Worm (Caenorhabditis elegans) whole organism, L4 larva: Measurements from ENCODE around the gene srb-13.
A peak's percentile ranks its signal among the peaks of the same experiment; 100 is the strongest.

ENCODE experiments used
- Y105C5A.15 ChIP-seq: fragments of 200-800 bp; sonication (Bioruptor generic); IDR thresholded peaks from 2 replicates; pipeline ENCODE4 v1.3.6; 2022; ENCODE audit warnings: missing genetic modification characterization, missing compliant biosample characterization
- ZK546.5 ChIP-seq, 2 experiments: sonication (generic microtip); optimal IDR thresholded peaks; 2 replicates each; lab custom pipeline; 2017; ENCODE audit warnings: missing biosample characterization in 2 of 2, missing genetic modification characterization in 2 of 2
- aha-1 ChIP-seq: fragments of 150-350 bp; peaks from one replicate; lab custom pipeline; 2014; ENCODE audit warnings: missing biosample characterization, missing genetic modification characterization
- arid-1 ChIP-seq: fragments of 200-800 bp; sonication (Bioruptor generic); conservative IDR thresholded peaks from 2 replicates; pipeline ENCODE4 v1.3.6; 2022; ENCODE audit warnings: missing genetic modification reagents, missing genetic modification characterization, missing compliant biosample characterization
- ceh-20 ChIP-seq: fragments of 200-800 bp; sonication (Bioruptor generic); IDR thresholded peaks from 2 replicates; pipeline ENCODE4 v1.3.6; 2022; ENCODE audit warnings: missing genetic modification reagents, missing genetic modification characterization, missing compliant biosample characterization
- ceh-44 ChIP-seq: fragments of 200-800 bp; sonication (Bioruptor generic); IDR thresholded peaks from 2 replicates; pipeline ENCODE4 v1.3.6; 2022; ENCODE audit warnings: missing genetic modification reagents, missing genetic modification characterization, missing compliant biosample characterization
- daf-12 ChIP-seq: fragments of 150-350 bp; optimal IDR thresholded peaks from 2 replicates; lab custom pipeline; 2014; ENCODE audit warnings: missing biosample characterization, missing genetic modification reagents, missing genetic modification characterization
- daf-19 ChIP-seq: fragments of 200-800 bp; sonication (Bioruptor generic); conservative IDR thresholded peaks from 2 replicates; pipeline ENCODE4 v1.3.6; 2022; ENCODE audit warnings: missing genetic modification characterization, missing compliant biosample characterization
- dmd-6 ChIP-seq: fragments of 200-800 bp; sonication (Bioruptor generic); IDR thresholded peaks from 2 replicates; pipeline ENCODE4 v1.3.6; 2022; ENCODE audit warnings: missing genetic modification reagents, missing genetic modification characterization, missing compliant biosample characterization
- dve-1 ChIP-seq: sonication (generic microtip); optimal IDR thresholded peaks from 2 replicates; lab custom pipeline; 2017; ENCODE audit warnings: antibody characterized with exemption, mild to moderate bottlenecking, missing genetic modification characterization, missing compliant biosample characterization; ENCODE audit not compliant: insufficient read depth
- egl-43 ChIP-seq: fragments of 200-800 bp; sonication (Bioruptor generic); IDR thresholded peaks from 2 replicates; pipeline ENCODE4 v1.3.6; 2022; ENCODE audit warnings: missing genetic modification reagents, missing genetic modification characterization, missing compliant biosample characterization
- fkh-10 ChIP-seq: fragments of 150-350 bp; optimal IDR thresholded peaks from 2 replicates; lab custom pipeline; 2014; ENCODE audit warnings: missing biosample characterization, missing genetic modification reagents, missing genetic modification characterization
- fos-1 ChIP-seq: fragments of 150-350 bp; optimal IDR thresholded peaks from 2 replicates; lab custom pipeline; 2014; ENCODE audit warnings: missing biosample characterization, missing genetic modification characterization
- gei-8 ChIP-seq: fragments of 200-800 bp; sonication (Bioruptor generic); optimal IDR thresholded peaks from 2 replicates; lab custom pipeline; 2018; ENCODE audit warnings: mild to moderate bottlenecking, missing genetic modification characterization, missing compliant biosample characterization
- hif-1 ChIP-seq, 2 experiments: sonication (generic microtip); optimal IDR thresholded peaks; 2 replicates each; lab custom pipeline; 2016 to 2017; ENCODE audit warnings: missing compliant biosample characterization in 2 of 2, missing genetic modification characterization in 2 of 2, missing genetic modification reagents in 2 of 2, missing genotype in 2 of 2, mild to moderate bottlenecking in 1 of 2
- lim-7 ChIP-seq: fragments of 200-800 bp; sonication (Bioruptor generic); IDR thresholded peaks from 2 replicates; pipeline ENCODE4 v1.3.6; 2022; ENCODE audit warnings: missing genetic modification characterization, missing compliant biosample characterization
- madf-9 ChIP-seq: fragments of 200-800 bp; sonication (Bioruptor generic); conservative IDR thresholded peaks from 2 replicates; pipeline ENCODE4 v1.3.6; 2022; ENCODE audit warnings: missing genetic modification reagents, missing genetic modification characterization, missing compliant biosample characterization
- mes-2 ChIP-seq: sonication (generic microtip); optimal IDR thresholded peaks from 2 replicates; lab custom pipeline; 2016; ENCODE audit warnings: missing genotype, mild to moderate bottlenecking, missing genetic modification characterization, missing compliant biosample characterization; ENCODE audit not compliant: poor library complexity, severe bottlenecking
- nhr-25 ChIP-seq: sonication (generic microtip); optimal IDR thresholded peaks from 2 replicates; lab custom pipeline; 2017; ENCODE audit warnings: missing genetic modification characterization, mild to moderate bottlenecking, missing compliant biosample characterization, antibody characterized with exemption, moderate library complexity, borderline replicate concordance; ENCODE audit not compliant: insufficient read depth
- php-3 ChIP-seq: fragments of 200-800 bp; sonication (Bioruptor generic); IDR thresholded peaks from 2 replicates; pipeline ENCODE4 v1.3.6; 2022; ENCODE audit warnings: missing genetic modification reagents, missing genetic modification characterization, missing compliant biosample characterization
- pqm-1 ChIP-seq: sonication (generic microtip); optimal IDR thresholded peaks from 2 replicates; lab custom pipeline; 2017; ENCODE audit warnings: missing biosample characterization, missing genetic modification characterization
- skn-1 ChIP-seq: fragments of 150-350 bp; optimal IDR thresholded peaks from 2 replicates; lab custom pipeline; 2014; ENCODE audit warnings: missing biosample characterization, missing genetic modification characterization
- snpc-1.2 ChIP-seq: fragments of 200-800 bp; sonication (Bioruptor generic); IDR thresholded peaks from 2 replicates; pipeline ENCODE4 v1.3.6; 2022; ENCODE audit warnings: missing genetic modification reagents, missing genetic modification characterization, missing compliant biosample characterization
- tra-1 ChIP-seq: fragments of 200-800 bp; sonication (Bioruptor generic); IDR thresholded peaks from 2 replicates; pipeline ENCODE4 v1.3.6; 2022; ENCODE audit warnings: missing genetic modification reagents, missing genetic modification characterization, missing compliant biosample characterization
- unc-62 ChIP-seq, 3 experiments: fragments of 150-350 bp in 1 of 3; sonication (generic microtip); optimal IDR thresholded peaks in 2 of 3; peaks in 1 of 3; 1 replicate in 1 of 3; 2 replicates in 2 of 3; lab custom pipeline; 2014 to 2017; ENCODE audit warnings: missing biosample characterization in 3 of 3, missing genetic modification characterization in 3 of 3, missing genetic modification reagents in 3 of 3, missing genotype in 1 of 3
- zag-1 ChIP-seq: fragments of 150-350 bp; optimal IDR thresholded peaks from 2 replicates; lab custom pipeline; 2014; ENCODE audit warnings: missing biosample characterization, missing genetic modification characterization
- zfp-3 ChIP-seq: fragments of 200-800 bp; sonication (Bioruptor generic); conservative IDR thresholded peaks from 2 replicates; pipeline ENCODE4 v1.3.6; 2022; ENCODE audit warnings: missing genetic modification reagents, missing genetic modification characterization, missing compliant biosample characterization
- zip-2 ChIP-seq: fragments of 150-350 bp; optimal IDR thresholded peaks from 2 replicates; lab custom pipeline; 2014; ENCODE audit warnings: missing biosample characterization, missing genetic modification characterization
- ztf-11 ChIP-seq: fragments of 150-350 bp; optimal IDR thresholded peaks from 2 replicates; lab custom pipeline; 2014; ENCODE audit warnings: missing biosample characterization, missing genetic modification characterization

The srb-13 gene

DNA sequence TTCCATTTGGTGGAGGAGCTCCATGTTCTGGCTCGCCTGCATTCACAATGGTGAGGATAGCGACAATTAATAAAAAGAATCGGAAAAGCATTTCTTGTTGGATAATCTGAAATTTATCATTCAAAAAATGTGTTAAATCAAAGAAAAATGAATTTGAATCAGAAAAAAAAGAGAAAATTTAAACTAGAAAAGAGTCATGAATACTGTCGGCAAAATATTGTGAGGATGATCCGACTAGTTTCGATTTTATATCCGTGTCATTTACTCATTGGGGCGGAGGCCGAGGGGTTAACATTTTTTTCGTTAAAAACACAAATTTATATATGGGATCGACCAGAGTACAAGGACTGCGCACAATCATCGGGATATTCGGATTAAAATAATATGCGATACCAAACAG, 20.5 kb upstream of the srb-13 start, which contains the start of gene C27D6.12:
C27D6.12 (minus strand) TSS at position 101 of the 400 bp plus-strand sequence.
- TF ChIP-seq aha-1 (tag; lab: Kevin White, UChicago) (peak; percentile 17), unc-62 (GFP tag; optimal IDR thresholded peaks at IDR 0.05 in 1 of 2; lab: Kevin White, UChicago) (peak in 1 of 2 experiments; percentile 44), unc-62 (tag; optimal IDR thresholded peaks at IDR 0.05; lab: Kevin White, UChicago) (no peak), gei-8 (GFP tag; lab: Kevin White, UChicago) (no peak)
- TF ChIP-seq, all 104 proteins: peak for 2

DNA sequence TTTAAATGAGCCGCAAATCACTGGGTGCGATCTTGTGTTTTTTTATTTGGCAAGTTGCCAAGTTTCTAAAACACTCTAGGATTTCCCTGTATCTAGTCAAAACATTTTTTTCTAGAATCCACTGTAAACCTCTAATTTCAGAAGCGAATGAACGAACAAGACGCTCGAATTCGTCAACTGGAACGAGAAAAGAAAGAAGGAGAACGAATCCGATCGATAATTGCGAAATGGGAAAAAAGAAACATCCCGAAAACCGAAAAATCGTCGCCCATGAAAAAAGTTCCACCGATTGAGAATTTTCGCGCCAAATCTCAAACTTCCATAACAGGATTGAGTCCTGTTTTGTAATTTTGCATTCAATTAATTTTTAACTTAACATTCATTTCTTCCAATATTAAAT, 19.5 kb upstream of the srb-13 start:
- TF ChIP-seq snpc-1.2 = no peak
- TF ChIP-seq daf-12 (tag; lab: Kevin White, UChicago) = no peak
- TF ChIP-seq zag-1 = no peak
- TF ChIP-seq mes-2 (tag; lab: Kevin White, UChicago) = no peak
- no peak for TF ChIP-seq ceh-44 (GFP tag; lab: Robert Waterston, UW)
- TF ChIP-seq arid-1 = no peak
- no peak for TF ChIP-seq pqm-1
- TF ChIP-seq aha-1 (tag; lab: Kevin White, UChicago) = peak; percentile 93
- no peak for TF ChIP-seq ceh-20 (GFP tag; lab: Robert Waterston, UW)
- no peak for TF ChIP-seq zfp-3 (GFP tag; lab: Robert Waterston, UW)
- no peak for TF ChIP-seq tra-1
- TF ChIP-seq ztf-11 (tag; lab: Kevin White, UChicago) = no peak
- no peak for TF ChIP-seq php-3 (GFP tag; lab: Robert Waterston, UW)
- TF ChIP-seq daf-19 (GFP tag; lab: Robert Waterston, UW) = no peak
- TF ChIP-seq unc-62 (GFP tag; optimal IDR thresholded peaks at IDR 0.05 in 1 of 2; lab: Kevin White, UChicago) = peak in 1 of 2 experiments; percentile 37
- no peak for TF ChIP-seq unc-62 (tag; optimal IDR thresholded peaks at IDR 0.05; lab: Kevin White, UChicago)

DNA sequence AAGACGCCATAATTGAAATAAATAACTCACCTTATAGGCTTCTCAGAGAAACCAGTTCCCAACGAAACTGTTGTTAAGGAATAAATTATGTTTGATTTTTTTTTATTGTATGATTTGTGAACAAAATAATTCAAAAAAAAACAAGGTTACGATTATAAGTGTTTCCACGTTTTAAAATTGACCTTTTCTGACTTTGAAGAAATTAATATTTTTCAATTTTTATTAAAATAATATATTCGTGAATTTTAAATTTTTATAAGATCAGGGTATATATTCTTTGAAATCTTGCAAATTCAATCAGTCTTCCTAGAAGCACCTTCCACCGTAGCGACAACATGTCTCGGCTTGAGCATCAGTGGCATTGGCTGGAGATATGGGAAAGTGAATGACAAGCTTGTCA, 16.9 kb upstream of the srb-13 start, which contains the start of gene C27D6.3:
C27D6.3 (minus strand) TSS at position 101 of the 400 bp plus-strand sequence.
- TF ChIP-seq Y105C5A.15 (GFP tag; lab: Robert Waterston, UW) = no peak
- no peak for TF ChIP-seq aha-1 (tag; lab: Kevin White, UChicago)
- TF ChIP-seq madf-9 (GFP tag; lab: Robert Waterston, UW) = no peak
- TF ChIP-seq fkh-10 (GFP tag; lab: Kevin White, UChicago) = no peak
- no peak for TF ChIP-seq nhr-25 (tag; lab: Kevin White, UChicago)
- no peak for TF ChIP-seq ceh-44 (GFP tag; lab: Robert Waterston, UW)

DNA sequence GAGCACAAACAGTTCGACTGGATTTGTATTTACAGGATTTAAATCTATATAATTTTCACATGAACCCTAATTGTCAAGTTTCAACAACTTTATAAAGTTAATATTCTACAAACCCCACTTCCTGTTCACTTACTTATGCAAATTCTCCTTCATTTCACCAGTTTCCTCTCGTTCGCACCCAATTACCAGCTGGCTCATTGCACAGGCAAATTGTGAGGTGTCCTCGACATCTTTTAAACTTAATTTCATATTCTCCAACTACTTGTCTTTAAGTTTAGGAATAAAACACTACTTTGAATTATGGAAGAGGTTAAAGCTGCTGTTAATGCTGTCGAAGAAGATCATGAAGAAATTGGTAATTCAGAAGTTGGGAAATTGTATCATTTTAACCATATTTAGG, 15.0 kb upstream of the srb-13 start, which contains the start of gene C27D6.1:
C27D6.1 (plus strand) TSS at position 301 of the 400 bp plus-strand sequence.
- TF ChIP-seq ZK546.5 (tag; optimal IDR thresholded peaks at IDR 0.05; lab: Kevin White, UChicago) = no peak
- no peak for TF ChIP-seq fos-1 (tag; lab: Kevin White, UChicago)
- TF ChIP-seq aha-1 (tag; lab: Kevin White, UChicago) = peak; percentile 5
- TF ChIP-seq dmd-6 = no peak
- TF ChIP-seq skn-1 = no peak
- no peak for TF ChIP-seq gei-8 (GFP tag; lab: Kevin White, UChicago)
- peak in 1 of 2 experiments; percentile 74 for TF ChIP-seq unc-62 (GFP tag; optimal IDR thresholded peaks at IDR 0.05 in 1 of 2; lab: Kevin White, UChicago)
- TF ChIP-seq unc-62 (tag; optimal IDR thresholded peaks at IDR 0.05; lab: Kevin White, UChicago) = no peak

DNA sequence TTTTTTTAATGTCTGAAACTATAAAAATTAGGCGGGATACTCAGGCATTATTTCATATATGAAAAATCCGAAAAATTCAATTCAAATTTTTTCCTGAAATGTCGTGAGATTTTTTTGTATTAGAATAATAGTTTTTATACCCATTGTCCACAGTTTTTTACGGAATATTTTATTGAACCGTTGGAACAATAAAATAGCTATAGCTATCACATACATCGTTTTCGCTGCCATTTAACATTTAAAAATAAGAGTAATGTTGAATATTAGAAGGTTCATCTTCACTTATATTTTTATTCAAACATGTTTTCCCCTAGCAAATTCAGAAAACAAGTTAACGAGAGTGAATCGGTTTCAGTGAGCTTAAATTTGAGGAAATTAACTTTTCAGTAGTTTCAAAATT, 14.2 kb upstream of the srb-13 start, which contains the start of gene C27D6.15:
C27D6.15 (plus strand) TSS at position 301 of the 400 bp plus-strand sequence.
- TF ChIP-seq zip-2 = no peak
- no peak for TF ChIP-seq dve-1 (tag; lab: Kevin White, UChicago)
- no peak for TF ChIP-seq egl-43 (GFP tag; lab: Robert Waterston, UW)
- TF ChIP-seq hif-1 (tag; optimal IDR thresholded peaks at IDR 0.05; lab: Kevin White, UChicago) = no peak
- no peak for TF ChIP-seq daf-19 (GFP tag; lab: Robert Waterston, UW)
- no peak for TF ChIP-seq lim-7 (GFP tag; lab: Robert Waterston, UW)
